Fruit fly (Drosophila melanogaster) whole organism, embryonic: ENCODE results near the gene Spec2.

Source experiments
- Atf-2 ChIP-seq: fragments of 200-800 bp; sonication (Bioruptor generic); optimal IDR thresholded peaks from 2 replicates; lab custom pipeline; 2016; ENCODE audit warnings: missing biosample characterization, missing genetic modification characterization
- Awh ChIP-seq: fragments of 200-800 bp; sonication (Bioruptor generic); IDR thresholded peaks from 2 replicates; pipeline ENCODE4, ENCODE4 v1.3.6; 2022; ENCODE audit warnings: missing biosample characterization, missing genetic modification characterization
- BEAF-32 ChIP-seq: fragments of 200-800 bp; sonication (Bioruptor generic); optimal IDR thresholded peaks from 3 replicates; lab custom pipeline; 2017; ENCODE audit warnings: missing biosample characterization, missing genetic modification characterization, mild to moderate bottlenecking, moderate library complexity, missing genetic modification reagents
- Bdp1 ChIP-seq: fragments of 200-800 bp; sonication (Bioruptor generic); optimal IDR thresholded peaks from 3 replicates; lab custom pipeline; 2016; ENCODE audit warnings: missing biosample characterization, missing genetic modification characterization
- CG10209 ChIP-seq: fragments of 200-800 bp; sonication (Bioruptor generic); optimal IDR thresholded peaks from 3 replicates; lab custom pipeline; 2017; ENCODE audit warnings: missing biosample characterization, mild to moderate bottlenecking, missing genetic modification characterization, missing genetic modification reagents
- CG10431 ChIP-seq: fragments of 200-800 bp; sonication (Bioruptor generic); optimal IDR thresholded peaks from 3 replicates; lab custom pipeline; 2018; ENCODE audit warnings: missing biosample characterization, mild to moderate bottlenecking, missing genetic modification characterization
- CG10565 ChIP-seq: fragments of 200-800 bp; sonication (Bioruptor generic); optimal IDR thresholded peaks from 3 replicates; lab custom pipeline; 2016; ENCODE audit warnings: missing biosample characterization, mild to moderate bottlenecking, missing genetic modification characterization
- CG11093 ChIP-seq: fragments of 200-800 bp; sonication (Bioruptor generic); IDR thresholded peaks from 3 replicates; pipeline ENCODE4 v1.3.6; 2022; ENCODE audit warnings: missing biosample characterization, missing genetic modification characterization
- CG11247 ChIP-seq: fragments of 200-800 bp; sonication (Bioruptor generic); IDR thresholded peaks from 2 replicates; pipeline ENCODE4 v1.3.6; 2022; ENCODE audit warnings: missing biosample characterization, missing genetic modification characterization
- CG11456 ChIP-seq: fragments of 200-800 bp; sonication (Bioruptor generic); IDR thresholded peaks from 3 replicates; pipeline ENCODE4 v1.3.6; 2022; ENCODE audit warnings: missing biosample characterization, missing genetic modification characterization
- CG11560 ChIP-seq: fragments of 200-800 bp; sonication (Bioruptor generic); IDR thresholded peaks from 3 replicates; pipeline ENCODE4 v1.3.6; 2022; ENCODE audit warnings: missing biosample characterization, missing genetic modification characterization
- CG12391 ChIP-seq: fragments of 200-800 bp; sonication (Bioruptor generic); optimal IDR thresholded peaks from 3 replicates; lab custom pipeline; 2018; ENCODE audit warnings: missing biosample characterization, mild to moderate bottlenecking, missing genetic modification characterization, moderate library complexity
- CG12659 ChIP-seq: fragments of 200-800 bp; sonication (Bioruptor generic); optimal IDR thresholded peaks from 3 replicates; lab custom pipeline; 2017; ENCODE audit warnings: mild to moderate bottlenecking, missing biosample characterization, missing genetic modification reagents, missing genetic modification characterization
- CG13287 ChIP-seq: fragments of 200-800 bp; sonication (Bioruptor generic); IDR thresholded peaks from 2 replicates; pipeline ENCODE4 v1.3.6; 2022; ENCODE audit warnings: missing biosample characterization, missing genetic modification characterization; ENCODE audit not compliant: partially characterized antibody
- CG14667 ChIP-seq: fragments of 200-800 bp; sonication (Bioruptor generic); IDR thresholded peaks from 2 replicates; pipeline ENCODE4 v1.3.6; 2022; ENCODE audit warnings: missing biosample characterization, missing genetic modification characterization
- CG14965 ChIP-seq: fragments of 200-800 bp; sonication (Bioruptor generic); optimal IDR thresholded peaks from 2 replicates; lab custom pipeline; 2016; ENCODE audit warnings: missing biosample characterization, missing genetic modification characterization, borderline replicate concordance
- CG1602 ChIP-seq: fragments of 200-800 bp; sonication (Bioruptor generic); optimal IDR thresholded peaks from 3 replicates; lab custom pipeline; 2016; ENCODE audit warnings: missing biosample characterization, missing genetic modification characterization
- CG17186 ChIP-seq: fragments of 200-800 bp; sonication (Bioruptor generic); optimal IDR thresholded peaks from 3 replicates; lab custom pipeline; 2017; ENCODE audit warnings: missing biosample characterization, missing genetic modification reagents, missing genetic modification characterization
- CG18262 ChIP-seq: fragments of 200-800 bp; optimal IDR thresholded peaks from 3 replicates; lab custom pipeline; 2019; ENCODE audit warnings: missing biosample characterization, mild to moderate bottlenecking, missing genetic modification characterization, moderate library complexity
- CG18619 ChIP-seq: fragments of 200-800 bp; sonication (Bioruptor generic); optimal IDR thresholded peaks from 3 replicates; lab custom pipeline; 2017; ENCODE audit warnings: missing biosample characterization, mild to moderate bottlenecking, missing genetic modification characterization
- CG2875 ChIP-seq: fragments of 200-800 bp; sonication (Bioruptor generic); optimal IDR thresholded peaks from 2 replicates; lab custom pipeline; 2017; ENCODE audit warnings: missing biosample characterization, mild to moderate bottlenecking, missing genetic modification characterization, missing genetic modification reagents
- CG31224 ChIP-seq: fragments of 200-800 bp; sonication (Bioruptor generic); IDR thresholded peaks from 2 replicates; pipeline ENCODE4 v1.3.6; 2022; ENCODE audit warnings: missing biosample characterization, missing genetic modification characterization
- CG31441 ChIP-seq: fragments of 200-800 bp; sonication (Bioruptor generic); IDR thresholded peaks from 2 replicates; pipeline ENCODE4 v1.3.6; 2022; ENCODE audit warnings: missing biosample characterization, missing genetic modification characterization
- CG3281 ChIP-seq: fragments of 200-800 bp; sonication (Bioruptor generic); optimal IDR thresholded peaks from 3 replicates; lab custom pipeline; 2017; ENCODE audit warnings: missing biosample characterization, mild to moderate bottlenecking, missing genetic modification characterization
- CG34422 ChIP-seq: fragments of 200-800 bp; sonication (Bioruptor generic); IDR thresholded peaks from 3 replicates; pipeline ENCODE4 v1.3.6; 2022; ENCODE audit warnings: missing biosample characterization, missing genetic modification characterization
- CG3838 ChIP-seq: fragments of 200-800 bp; sonication (Bioruptor generic); optimal IDR thresholded peaks from 3 replicates; lab custom pipeline; 2016; ENCODE audit warnings: missing biosample characterization, missing genetic modification characterization
- CG6175 ChIP-seq: fragments of 200-800 bp; sonication (Bioruptor generic); IDR thresholded peaks from 3 replicates; pipeline ENCODE4 v1.3.6; 2022; ENCODE audit warnings: missing biosample characterization, missing genetic modification characterization
- CG6272 ChIP-seq: fragments of 200-800 bp; sonication (Bioruptor generic); IDR thresholded peaks from 2 replicates; pipeline ENCODE4 v1.3.6; 2022; ENCODE audit warnings: missing biosample characterization, missing genetic modification characterization
- CG8281 ChIP-seq: fragments of 200-800 bp; sonication (Bioruptor generic); optimal IDR thresholded peaks from 2 replicates; lab custom pipeline; 2018; ENCODE audit warnings: missing biosample characterization, mild to moderate bottlenecking, missing genetic modification characterization, moderate library complexity
- Deaf1 ChIP-seq: fragments of 200-800 bp; optimal IDR thresholded peaks from 3 replicates; lab custom pipeline; 2019; ENCODE audit warnings: missing biosample characterization, mild to moderate bottlenecking, missing genetic modification characterization, moderate library complexity
- Dp ChIP-seq: fragments of 200-800 bp; sonication (Bioruptor generic); optimal IDR thresholded peaks from 2 replicates; lab custom pipeline; 2018; ENCODE audit warnings: missing biosample characterization, mild to moderate bottlenecking, missing genetic modification characterization, moderate library complexity
- Fer3 ChIP-seq: fragments of 200-800 bp; sonication (Bioruptor generic); optimal IDR thresholded peaks from 2 replicates; lab custom pipeline; 2018; ENCODE audit warnings: missing biosample characterization, mild to moderate bottlenecking, missing genetic modification characterization, moderate library complexity
- Gug ChIP-seq: fragments of 200-800 bp; sonication (Bioruptor generic); IDR thresholded peaks from 4 replicates; pipeline ENCODE4 v1.3.6; 2022; ENCODE audit warnings: missing biosample characterization, missing genetic modification characterization
- Lim3 ChIP-seq: fragments of 200-800 bp; sonication (Bioruptor generic); IDR thresholded peaks from 2 replicates; pipeline ENCODE4 v1.3.6; 2022; ENCODE audit warnings: missing biosample characterization, missing genetic modification characterization
- NC2β ChIP-seq: fragments of 200-800 bp; sonication (Bioruptor generic); optimal IDR thresholded peaks from 2 replicates; lab custom pipeline; 2016; ENCODE audit warnings: missing biosample characterization, missing genetic modification characterization
- Tbp ChIP-seq: fragments of >200 bp; optimal IDR thresholded peaks from 2 replicates; lab custom pipeline; 2018; ENCODE audit warnings: missing biosample characterization, missing genetic modification characterization
- Usf ChIP-seq: fragments of 200-800 bp; sonication (Bioruptor generic); optimal IDR thresholded peaks from 2 replicates; lab custom pipeline; 2017; ENCODE audit warnings: missing genotype, missing biosample characterization, missing genetic modification characterization
- bcd ChIP-seq: fragments of 200-800 bp; sonication (Bioruptor generic); optimal IDR thresholded peaks from 2 replicates; lab custom pipeline; 2017; ENCODE audit warnings: missing biosample characterization, mild to moderate bottlenecking, missing genetic modification characterization
- da ChIP-seq: fragments of 200-800 bp; sonication (Bioruptor generic); optimal IDR thresholded peaks from 2 replicates; lab custom pipeline; 2016; ENCODE audit warnings: missing biosample characterization, missing genetic modification characterization
- fd3F ChIP-seq: fragments of 200-800 bp; sonication (Bioruptor generic); optimal IDR thresholded peaks from 2 replicates; lab custom pipeline; 2018; ENCODE audit warnings: missing biosample characterization, mild to moderate bottlenecking, missing genetic modification characterization, moderate library complexity
- fd64A ChIP-seq: fragments of 200-800 bp; sonication (Bioruptor generic); optimal IDR thresholded peaks from 3 replicates; lab custom pipeline; 2018; ENCODE audit warnings: missing biosample characterization, mild to moderate bottlenecking, missing genetic modification characterization
- ind ChIP-seq: fragments of 200-800 bp; sonication (Bioruptor generic); optimal IDR thresholded peaks from 3 replicates; lab custom pipeline; 2016; ENCODE audit warnings: missing biosample characterization, missing genetic modification characterization
- nmo ChIP-seq: fragments of 200-800 bp; sonication (Bioruptor generic); optimal IDR thresholded peaks from 2 replicates; lab custom pipeline; 2018; ENCODE audit warnings: missing biosample characterization, mild to moderate bottlenecking, missing genetic modification characterization, moderate library complexity
- oc ChIP-seq: fragments of 200-800 bp; sonication (Bioruptor generic); optimal IDR thresholded peaks from 2 replicates; lab custom pipeline; 2018; ENCODE audit warnings: missing biosample characterization, mild to moderate bottlenecking, missing genetic modification characterization, moderate library complexity
- org-1 ChIP-seq: fragments of 200-800 bp; sonication (Bioruptor generic); optimal IDR thresholded peaks from 2 replicates; lab custom pipeline; 2017; ENCODE audit warnings: missing biosample characterization, missing genetic modification characterization
- pum ChIP-seq: fragments of 200-800 bp; sonication (Bioruptor generic); optimal IDR thresholded peaks from 2 replicates; lab custom pipeline; 2016; ENCODE audit warnings: missing biosample characterization, missing genetic modification characterization
- sens ChIP-seq: fragments of 200-800 bp; sonication (Bioruptor generic); peaks from one replicate; lab custom pipeline; 2016; ENCODE audit warnings: missing biosample characterization, missing genetic modification characterization
- tin ChIP-seq: fragments of 200-800 bp; sonication (Bioruptor generic); optimal IDR thresholded peaks from 3 replicates; lab custom pipeline; 2016; ENCODE audit warnings: missing biosample characterization, missing genetic modification characterization
- usp ChIP-seq: fragments of >200 bp; optimal IDR thresholded peaks from 2 replicates; lab custom pipeline; 2017; ENCODE audit warnings: missing biosample characterization, missing genetic modification characterization
- vnd ChIP-seq: fragments of 200-800 bp; sonication (Bioruptor generic); IDR thresholded peaks from 3 replicates; pipeline ENCODE4 v1.3.6; 2022; ENCODE audit warnings: missing biosample characterization, missing genetic modification characterization; ENCODE audit not compliant: partially characterized antibody
- zfh1 ChIP-seq: fragments of 200-800 bp; sonication (Bioruptor generic); IDR thresholded peaks from 3 replicates; pipeline ENCODE4 v1.3.6; 2022; ENCODE audit warnings: missing biosample characterization, missing genetic modification characterization

Gene Spec2

DNA sequence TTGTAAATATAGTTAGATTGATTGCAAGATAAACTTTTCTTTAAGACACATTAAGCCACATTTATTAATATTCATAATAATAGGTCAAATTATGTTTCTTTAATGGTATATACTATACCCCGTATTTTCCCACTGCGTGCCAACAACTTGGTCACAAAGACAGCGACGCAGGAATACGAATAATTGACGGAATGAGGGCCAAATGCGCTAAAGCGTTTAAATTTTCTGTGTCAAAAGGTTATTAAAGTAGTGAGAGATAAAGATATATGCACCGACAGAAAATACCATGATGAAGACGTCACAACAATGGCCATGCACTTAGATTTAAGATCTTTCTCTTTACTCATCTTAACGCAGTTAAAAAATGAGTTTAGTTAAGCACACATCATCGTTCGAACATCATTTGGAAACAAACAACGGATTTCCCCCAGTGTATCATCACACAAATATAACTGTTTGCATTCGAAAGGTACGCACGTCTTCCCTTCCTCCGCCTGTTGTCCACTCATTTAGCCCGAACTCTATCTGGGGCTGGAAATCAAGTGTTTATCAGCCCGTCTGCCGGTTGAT is 3.5 kb downstream of the Spec2 start (continued):
- TF ChIP-seq CG11456 (GFP tag; lab: Robert Waterston, UW) (peak; percentile 66; the same call in 1 of the 3 replicates), CG2875 (peak; percentile 54), Gug (GFP tag; lab: Robert Waterston, UW) (peak; percentile 42; the same call in 2 of the 4 replicates), sens (GFP tag; lab: Kevin White, UChicago) (peak; percentile 93), CG17186 (GFP tag; lab: Kevin White, UChicago) (no peak), tin (GFP tag; lab: Kevin White, UChicago) (peak; percentile 47), CG3281 (GFP tag; lab: Kevin White, UChicago) (peak; percentile 3), Lim3 (GFP tag; lab: Robert Waterston, UW) (no peak), CG12659 (GFP tag; lab: Kevin White, UChicago) (peak; percentile 62), CG6175 (no peak), CG1602 (peak; percentile 48), CG18262 (peak; percentile 79), CG11560 (no peak), CG12391 (peak; percentile 73), CG11247 (GFP tag; lab: Robert Waterston, UW) (peak; percentile 54), Fer3 (tag; lab: Kevin White, UChicago) (peak; percentile 58), fd3F (GFP tag; lab: Kevin White, UChicago) (peak; percentile 14), CG6272 (peak; percentile 45), CG3838 (GFP tag; lab: Kevin White, UChicago) (no peak), ind (GFP tag; lab: Kevin White, UChicago) (peak; percentile 68), Tbp (no peak), usp (GFP tag; lab: Kevin White, UChicago) (no peak), CG8281 (tag; lab: Kevin White, UChicago) (peak; percentile 61), BEAF-32 (no peak), CG10565 (GFP tag; lab: Kevin White, UChicago) (no peak), fd64A (GFP tag; lab: Kevin White, UChicago) (peak; percentile 43), NC2β (GFP tag; lab: Kevin White, UChicago) (peak; percentile 62), CG10431 (GFP tag; lab: Kevin White, UChicago) (no peak), Usf (GFP tag; lab: Kevin White, UChicago) (peak; percentile 6), CG11093 (GFP tag; lab: Robert Waterston, UW) (no peak), Dp (GFP tag; lab: Kevin White, UChicago) (no peak), da (GFP tag; lab: Kevin White, UChicago) (peak; percentile 27), CG18619 (GFP tag; lab: Kevin White, UChicago) (peak; percentile 66), oc (tag; lab: Kevin White, UChicago) (peak; percentile 80), CG31224 (GFP tag; lab: Robert Waterston, UW) (no peak), CG31441 (peak; percentile 79), Awh (GFP tag; lab: Robert Waterston, UW) (peak; percentile 64; the same call in 1 of the 2 replicates), nmo (peak; percentile 76), CG14965 (no peak), vnd (no peak), CG34422 (GFP tag; lab: Robert Waterston, UW) (peak; percentile 63; the same call in 2 of the 3 replicates), bcd (GFP tag; lab: Kevin White, UChicago) (peak; percentile 59), CG14667 (peak; percentile 64), org-1 (GFP tag; lab: Kevin White, UChicago) (peak; percentile 69), CG13287 (GFP tag; lab: Robert Waterston, UW) (no peak), pum (peak; percentile 65), Atf-2 (GFP tag; lab: Kevin White, UChicago) (peak; percentile 50), Deaf1 (peak; percentile 25), zfh1 (peak; percentile 74), Bdp1 (GFP tag; lab: Kevin White, UChicago) (no peak), CG10209 (GFP tag; lab: Kevin White, UChicago) (peak; percentile 63)
